Fruit fly (Drosophila melanogaster): Measurements from ENCODE around the gene CG32971.

CG32971 gene

DNA sequence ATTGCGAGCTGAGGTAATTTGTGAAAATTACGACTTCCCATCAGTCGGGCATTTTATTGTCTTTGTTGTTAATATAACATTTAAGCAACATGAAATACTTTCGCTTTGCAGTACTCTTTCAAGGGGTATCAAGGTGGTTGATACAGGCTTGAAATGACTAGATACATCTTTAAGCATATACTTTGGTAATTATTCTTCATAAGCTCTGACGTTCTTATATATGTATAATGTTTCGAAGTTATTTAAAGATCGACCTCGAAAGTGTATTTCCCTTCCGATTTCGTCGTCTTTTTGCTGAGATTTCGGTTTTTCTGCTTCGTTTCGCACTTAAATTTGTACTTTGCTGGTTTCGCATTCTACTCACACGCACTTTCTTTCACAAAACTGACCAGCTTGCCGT, 26.8 kb upstream of the CG32971 start:
- TF ChIP-seq Clk (GFP tag; optimal IDR thresholded peaks at IDR 0.05) = no peak
- no peak for TF ChIP-seq bab1 (GFP tag; optimal IDR thresholded peaks at IDR 0.05)
- no peak for TF ChIP-seq cic (GFP tag; optimal IDR thresholded peaks at IDR 0.05)
- no peak for TF ChIP-seq CG11617 (GFP tag; optimal IDR thresholded peaks at IDR 0.05)
- no peak for TF ChIP-seq CG7045 (GFP tag; optimal IDR thresholded peaks at IDR 0.05)
- TF ChIP-seq kay (GFP tag; ENCODE audit: borderline replicate concordance) = no peak
- TF ChIP-seq CG5204 (GFP tag; optimal IDR thresholded peaks at IDR 0.05) = no peak
- no peak for TF ChIP-seq CG1620 (GFP tag; optimal IDR thresholded peaks at IDR 0.05)
- no peak for TF ChIP-seq pad (GFP tag; optimal IDR thresholded peaks at IDR 0.05)
- TF ChIP-seq tj (GFP tag; optimal IDR thresholded peaks at IDR 0.05) = no peak

DNA sequence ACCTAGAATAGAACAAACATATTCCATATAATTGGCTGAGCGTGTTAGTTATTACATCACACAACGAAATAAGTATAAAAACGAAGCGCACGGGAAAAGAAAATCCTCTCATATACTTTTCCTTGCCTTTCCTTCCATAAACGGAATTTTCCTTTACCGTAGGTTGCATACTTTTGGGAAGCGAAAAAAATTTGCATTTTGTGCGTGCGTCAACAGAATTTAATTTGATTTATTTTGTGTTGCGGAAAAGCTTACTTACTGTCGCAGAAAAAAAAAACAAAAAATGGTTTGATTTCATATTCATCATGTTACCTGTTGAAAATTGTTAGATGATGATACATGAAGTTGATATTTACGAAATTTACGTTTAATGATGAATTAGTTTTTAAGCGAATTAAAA, 22.8 kb upstream of the CG32971 start:
- TF ChIP-seq pad (GFP tag; optimal IDR thresholded peaks at IDR 0.05) (no peak), tj (GFP tag; optimal IDR thresholded peaks at IDR 0.05) (peak; percentile 73)

DNA sequence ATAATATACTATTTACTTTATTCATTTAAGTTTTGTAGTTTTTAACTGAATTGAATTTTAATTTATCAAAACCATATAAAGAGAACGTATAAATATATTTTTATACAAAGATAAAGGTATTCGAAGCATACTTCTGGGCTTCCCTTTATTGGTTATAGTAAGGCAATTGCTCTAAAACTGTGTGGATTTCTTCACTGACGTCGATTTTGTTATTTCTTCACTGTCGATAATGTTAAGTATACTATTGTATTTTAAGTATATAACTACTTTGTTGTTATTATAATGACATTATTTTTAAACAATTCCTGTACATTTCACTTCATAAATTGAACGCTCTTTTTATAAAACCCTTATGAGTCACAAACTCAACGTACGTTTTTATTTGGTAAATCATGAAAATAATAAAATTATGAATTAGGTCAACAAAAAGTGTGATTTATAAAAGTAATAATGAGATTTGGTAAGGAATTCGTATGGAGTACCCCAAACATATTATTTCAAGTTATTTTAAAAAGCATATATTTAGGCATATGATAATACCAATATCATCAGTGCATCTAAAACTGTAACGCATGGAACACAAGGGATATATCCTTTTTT, 22.2 kb upstream of the CG32971 start:
- TF ChIP-seq CG14711 (tag; optimal IDR thresholded peaks at IDR 0.05) = peak; percentile 1
- peak; percentile 11 for TF ChIP-seq bab1 (GFP tag; optimal IDR thresholded peaks at IDR 0.05)
- no peak for TF ChIP-seq pad (GFP tag; optimal IDR thresholded peaks at IDR 0.05)
- TF ChIP-seq kay (GFP tag; ENCODE audit: borderline replicate concordance) = peak; percentile 53

DNA sequence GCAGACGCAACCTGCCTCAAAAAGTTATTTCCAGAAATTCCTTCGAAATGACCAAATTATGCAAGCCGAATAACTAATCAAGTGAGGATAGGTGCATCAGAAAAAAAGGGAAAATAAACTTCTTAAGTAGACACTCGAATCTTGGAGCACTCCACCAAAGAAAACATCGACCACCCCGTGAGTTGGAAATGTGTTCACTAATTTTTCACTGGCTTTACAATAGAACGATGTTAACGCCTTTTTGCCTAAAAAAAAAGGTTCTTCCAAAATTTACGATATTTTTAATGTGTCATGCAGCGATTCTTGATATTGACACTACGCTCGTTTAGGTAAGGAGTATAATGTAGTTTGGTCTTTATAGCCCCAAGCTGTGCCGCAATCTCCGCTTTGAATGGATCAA, 16.0 kb upstream of the CG32971 start:
- no peak for TF ChIP-seq CG7101 (tag; optimal IDR thresholded peaks at IDR 0.05)
- no peak for TF ChIP-seq CG12768 (GFP tag; optimal IDR thresholded peaks at IDR 0.05)
- TF ChIP-seq tj (GFP tag; optimal IDR thresholded peaks at IDR 0.05) = no peak
- TF ChIP-seq ovo (GFP tag; optimal IDR thresholded peaks at IDR 0.05) = no peak
- no peak for TF ChIP-seq cic (GFP tag; optimal IDR thresholded peaks at IDR 0.05)
- TF ChIP-seq CG14711 (tag; optimal IDR thresholded peaks at IDR 0.05) = no peak

DNA sequence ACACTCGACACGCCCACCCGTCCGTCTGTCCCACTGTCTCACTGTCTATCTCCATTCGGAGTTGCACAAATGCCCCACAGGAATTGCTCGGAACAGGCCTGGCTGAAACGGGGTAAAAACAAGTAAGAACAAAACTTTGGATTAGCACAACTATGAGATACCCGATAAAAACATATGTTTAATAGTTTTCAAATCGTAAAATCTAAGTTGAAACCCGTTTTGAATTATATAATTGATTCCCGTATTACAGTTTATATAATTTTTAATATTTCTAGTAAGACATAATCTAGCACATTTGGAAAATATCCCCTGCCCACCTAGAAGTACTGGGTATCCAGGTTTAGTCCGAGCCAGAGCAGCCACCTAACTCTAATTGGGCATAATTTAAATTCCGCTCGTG, 14.8 kb upstream of the CG32971 start:
- no peak for TF ChIP-seq CG12768 (GFP tag; optimal IDR thresholded peaks at IDR 0.05)
- TF ChIP-seq Clk (GFP tag; optimal IDR thresholded peaks at IDR 0.05) = no peak
- no peak for TF ChIP-seq Mnt (GFP tag; optimal IDR thresholded peaks at IDR 0.05)
- TF ChIP-seq tj (GFP tag; optimal IDR thresholded peaks at IDR 0.05) = no peak
- TF ChIP-seq CG33017 (tag; optimal IDR thresholded peaks at IDR 0.05) = no peak
- no peak for TF ChIP-seq CG7045 (GFP tag; optimal IDR thresholded peaks at IDR 0.05)
- TF ChIP-seq kay (GFP tag; ENCODE audit: borderline replicate concordance) = no peak
- TF ChIP-seq bab1 (GFP tag; optimal IDR thresholded peaks at IDR 0.05) = no peak
- no peak for TF ChIP-seq cnc (optimal IDR thresholded peaks at IDR 0.05)
- TF ChIP-seq CG7101 (tag; optimal IDR thresholded peaks at IDR 0.05) = no peak
- no peak for TF ChIP-seq Hr96 (GFP tag; optimal IDR thresholded peaks at IDR 0.05)

DNA sequence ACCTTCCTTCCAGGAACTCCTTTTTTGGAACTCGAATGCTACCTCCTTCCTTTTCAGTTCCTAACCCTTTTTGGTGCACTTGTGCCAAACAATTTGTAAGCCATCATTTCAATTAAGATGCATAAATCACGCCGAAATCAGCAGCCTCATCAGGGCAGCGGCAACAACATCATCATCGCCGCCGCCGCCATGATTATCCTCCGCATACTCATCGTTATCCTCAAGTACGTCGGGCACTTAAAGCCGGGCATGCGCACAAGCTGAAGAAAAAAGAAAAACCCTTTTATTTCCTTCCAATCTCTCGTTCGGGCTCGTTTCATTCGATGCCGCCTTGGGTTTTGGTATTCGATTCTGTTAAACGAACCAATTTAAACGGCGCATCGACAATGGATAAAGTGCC, 13.7 kb upstream of the CG32971 start:
- TF ChIP-seq bab1 (GFP tag; optimal IDR thresholded peaks at IDR 0.05) (no peak), CG11617 (GFP tag; optimal IDR thresholded peaks at IDR 0.05) (no peak), CG1620 (GFP tag; optimal IDR thresholded peaks at IDR 0.05) (no peak), CG14711 (tag; optimal IDR thresholded peaks at IDR 0.05) (no peak)

DNA sequence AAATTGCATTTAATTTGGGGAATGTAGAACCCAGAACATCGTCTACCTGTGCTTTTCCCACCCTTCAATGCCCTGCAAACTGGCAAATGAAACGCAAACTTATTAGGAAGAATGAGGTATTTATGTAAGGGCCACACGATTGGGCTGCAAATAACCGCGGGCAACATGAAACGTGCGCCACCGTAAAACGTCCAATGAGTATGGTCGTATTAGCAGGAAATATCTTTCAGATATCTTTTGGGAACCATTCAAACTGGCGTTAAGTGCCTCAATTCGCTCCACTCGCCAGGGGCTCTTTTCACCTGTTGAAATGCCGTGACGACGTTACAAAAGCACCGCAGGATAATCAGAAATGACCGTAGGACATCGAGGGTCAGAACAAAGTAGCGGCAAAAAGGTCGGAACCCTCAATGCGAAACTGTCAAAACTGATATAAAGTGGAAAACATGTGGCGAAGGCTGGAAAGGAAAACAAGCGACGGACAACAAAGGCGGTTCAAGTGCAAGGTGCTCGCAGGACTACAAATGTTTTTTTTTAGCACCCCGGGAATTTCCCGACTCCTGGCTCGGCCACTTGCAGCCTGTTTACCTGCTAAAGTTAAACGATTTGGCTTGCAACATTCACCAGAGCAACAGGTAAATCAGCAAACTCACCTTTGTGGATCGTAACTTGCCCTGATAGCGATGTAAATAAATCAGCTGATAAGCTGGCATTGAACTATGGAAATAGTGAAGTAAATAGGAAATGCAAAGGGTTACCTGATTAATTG, 12.7 kb upstream of the CG32971 start:
- no peak for TF ChIP-seq cic (GFP tag; optimal IDR thresholded peaks at IDR 0.05)
- TF ChIP-seq tj (GFP tag; optimal IDR thresholded peaks at IDR 0.05) = no peak
- no peak for TF ChIP-seq pad (GFP tag; optimal IDR thresholded peaks at IDR 0.05)
- no peak for TF ChIP-seq CG11617 (GFP tag; optimal IDR thresholded peaks at IDR 0.05)
- TF ChIP-seq toe (GFP tag; optimal IDR thresholded peaks at IDR 0.05) = no peak
- TF ChIP-seq Hr96 (GFP tag; optimal IDR thresholded peaks at IDR 0.05) = no peak
- TF ChIP-seq CG12768 (GFP tag; optimal IDR thresholded peaks at IDR 0.05) = no peak
- no peak for TF ChIP-seq Clk (GFP tag; optimal IDR thresholded peaks at IDR 0.05)
- TF ChIP-seq Mnt (GFP tag; optimal IDR thresholded peaks at IDR 0.05) = no peak
- no peak for TF ChIP-seq CG33017 (tag; optimal IDR thresholded peaks at IDR 0.05)
- no peak for TF ChIP-seq kay (GFP tag; ENCODE audit: borderline replicate concordance)
- TF ChIP-seq Crg-1 (GFP tag; optimal IDR thresholded peaks at IDR 0.05) = no peak

DNA sequence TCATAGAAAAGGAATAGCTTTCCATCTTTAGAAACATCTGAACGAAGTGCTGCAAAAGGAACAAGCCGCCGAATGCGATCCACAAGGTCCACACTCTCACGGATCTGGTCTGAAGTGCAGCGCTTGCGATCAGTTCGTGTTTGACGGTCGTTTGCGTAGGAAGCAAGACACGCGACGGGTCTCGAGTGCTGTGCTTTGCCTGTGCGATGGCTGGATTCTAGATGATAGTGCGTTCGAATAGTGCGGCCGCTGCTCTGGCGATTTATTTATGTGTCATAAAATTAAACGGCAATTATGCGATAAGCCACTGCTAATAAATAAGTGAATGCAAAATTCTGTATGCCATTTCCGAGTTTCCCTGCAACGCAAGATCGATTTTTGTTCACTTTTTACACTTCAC, 11.7 kb upstream of the CG32971 start, which contains the start of gene wb:
Gene wb, plus strand, starts transcription at position 132 of the 400 bp plus-strand sequence.
- no peak for TF ChIP-seq CG5204 (GFP tag; optimal IDR thresholded peaks at IDR 0.05)
- no peak for TF ChIP-seq toe (GFP tag; optimal IDR thresholded peaks at IDR 0.05)
- TF ChIP-seq CG1620 (GFP tag; optimal IDR thresholded peaks at IDR 0.05) = no peak
- TF ChIP-seq ovo (GFP tag; optimal IDR thresholded peaks at IDR 0.05) = no peak
- TF ChIP-seq bab1 (GFP tag; optimal IDR thresholded peaks at IDR 0.05) = no peak
- TF ChIP-seq Crg-1 (GFP tag; optimal IDR thresholded peaks at IDR 0.05) = no peak
- no peak for TF ChIP-seq CG11617 (GFP tag; optimal IDR thresholded peaks at IDR 0.05)
- no peak for TF ChIP-seq tj (GFP tag; optimal IDR thresholded peaks at IDR 0.05)
- TF ChIP-seq CG12768 (GFP tag; optimal IDR thresholded peaks at IDR 0.05) = no peak
- TF ChIP-seq cnc (optimal IDR thresholded peaks at IDR 0.05) = no peak
- TF ChIP-seq Mnt (GFP tag; optimal IDR thresholded peaks at IDR 0.05) = no peak
- TF ChIP-seq CG7101 (tag; optimal IDR thresholded peaks at IDR 0.05) = no peak

Data from whole organism, adult.